Fruit fly (Drosophila melanogaster): ENCODE measurements around the gene CoRest.

The CoRest gene

DNA sequence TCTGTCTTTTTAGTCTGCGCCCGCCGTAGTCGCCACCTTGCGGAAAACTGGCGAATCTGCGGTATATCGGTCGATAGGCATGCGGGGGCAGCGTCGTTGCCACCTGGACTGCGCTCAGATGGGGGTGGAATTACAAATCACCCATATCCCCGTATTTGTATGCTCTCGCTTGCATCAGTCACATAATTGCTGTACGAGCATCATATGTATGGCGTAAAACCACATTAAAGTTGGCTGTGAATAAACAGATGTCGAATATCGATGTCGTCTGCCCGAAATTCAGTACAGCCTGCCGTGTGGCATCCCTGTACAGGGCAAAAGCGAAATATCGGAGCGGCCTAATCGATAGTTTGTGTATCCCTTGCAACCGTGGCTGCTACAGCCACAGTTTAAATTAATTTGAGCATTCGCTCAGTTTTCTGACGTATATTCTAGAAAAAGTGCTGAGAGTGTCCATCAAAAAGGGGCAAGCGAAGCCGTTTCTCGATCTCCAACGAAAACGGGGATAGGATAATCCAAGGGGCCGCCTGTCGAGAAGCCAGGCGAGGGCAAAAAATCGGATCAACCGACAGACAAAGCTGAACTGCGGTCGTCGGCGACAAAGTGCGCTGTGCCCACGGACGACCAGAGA lies at the start of gene CoRest, which contains the start of gene Idh3a:
CoRest (plus strand) TSS at position 177 of the 631 bp plus-strand sequence.
Idh3a (minus strand) TSS at position 58 of the 631 bp plus-strand sequence.
- no peak for TF ChIP-seq CG17801 (GFP tag; optimal IDR thresholded peaks at IDR 0.05; ENCODE audit: partially characterized antibody)

DNA sequence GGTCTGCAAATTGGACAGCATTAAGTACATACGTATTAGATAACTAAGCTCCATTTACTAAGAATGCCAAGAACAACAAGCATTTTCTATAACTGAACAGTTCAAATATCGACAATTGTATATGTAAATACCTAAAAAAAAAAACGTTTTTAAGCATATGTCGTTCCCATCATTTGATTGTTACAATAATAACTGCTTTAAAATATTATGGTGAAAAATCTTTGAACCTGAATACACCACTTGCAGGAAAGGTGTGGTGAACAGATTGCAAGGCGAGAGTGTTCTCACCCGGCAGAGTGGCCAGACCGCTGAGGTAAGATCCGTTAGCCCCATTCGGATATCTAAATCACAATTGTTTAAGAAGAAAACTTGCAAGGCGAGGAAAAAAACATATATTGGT lies 47.0 kb upstream of the CoRest start, which contains the start of gene narya:
narya (plus strand) TSS at position 301 of the 400 bp plus-strand sequence.
- no peak for TF ChIP-seq CG17801 (GFP tag; optimal IDR thresholded peaks at IDR 0.05; ENCODE audit: partially characterized antibody)

- TF ChIP-seq CG17801 (GFP tag; optimal IDR thresholded peaks at IDR 0.05; ENCODE audit: partially characterized antibody), result no peak
These were observed 42.6 kb upstream of the CoRest start, which contains the start of gene CG32533 for dm6 chrX:19479134-19479533. Gene CG32533 (minus strand): TSS chrX:19479411.

DNA sequence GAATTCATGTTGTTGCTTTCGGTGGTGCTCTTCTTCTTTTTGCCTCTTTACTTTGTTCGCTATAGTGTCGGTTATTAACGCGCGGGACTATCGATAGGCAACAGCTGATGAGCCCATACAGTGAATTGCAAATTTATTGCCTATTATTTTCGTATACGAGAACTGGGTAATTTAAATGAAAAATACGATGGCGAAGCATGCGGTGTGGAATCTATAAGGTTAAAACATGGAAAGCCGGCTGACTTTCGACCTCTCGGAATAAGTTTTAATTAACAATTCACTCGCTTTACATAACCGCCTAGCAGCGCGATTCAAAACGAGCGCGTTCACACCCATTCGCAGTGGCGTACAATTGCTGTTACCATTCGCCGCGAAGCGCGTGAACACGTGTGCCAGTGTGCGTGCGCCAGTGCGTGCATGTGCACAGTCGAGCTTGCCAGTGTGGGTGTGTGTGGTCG lies 41.8 kb upstream of the CoRest start, which contains the start of the genes Naa15-16 and mRpS14:
Naa15-16 (plus strand) TSS at position 116 of the 458 bp plus-strand sequence.
mRpS14 (minus strand) TSS at position 370 of the 458 bp plus-strand sequence.
- no peak for TF ChIP-seq CG17801 (GFP tag; optimal IDR thresholded peaks at IDR 0.05; ENCODE audit: partially characterized antibody)

dm6 chrX:19480544-19481127 lies 41.1 kb upstream of the CoRest start:
- no peak for TF ChIP-seq CG17801 (GFP tag; optimal IDR thresholded peaks at IDR 0.05; ENCODE audit: partially characterized antibody)

- TF ChIP-seq CG17801 (GFP tag; optimal IDR thresholded peaks at IDR 0.05; ENCODE audit: partially characterized antibody), result no peak
These were observed 36.7 kb upstream of the CoRest start for dm6 chrX:19485057-19485456.

- peak; percentile 0 for TF ChIP-seq CG17801 (GFP tag; optimal IDR thresholded peaks at IDR 0.05; ENCODE audit: partially characterized antibody)
These were observed 29.6 kb upstream of the CoRest start, which contains the start of the genes pcm and ND-18 for dm6 chrX:19491984-19492584. Gene pcm (minus strand): TSS chrX:19492011. Gene ND-18 (plus strand): TSS chrX:19492421.

DNA sequence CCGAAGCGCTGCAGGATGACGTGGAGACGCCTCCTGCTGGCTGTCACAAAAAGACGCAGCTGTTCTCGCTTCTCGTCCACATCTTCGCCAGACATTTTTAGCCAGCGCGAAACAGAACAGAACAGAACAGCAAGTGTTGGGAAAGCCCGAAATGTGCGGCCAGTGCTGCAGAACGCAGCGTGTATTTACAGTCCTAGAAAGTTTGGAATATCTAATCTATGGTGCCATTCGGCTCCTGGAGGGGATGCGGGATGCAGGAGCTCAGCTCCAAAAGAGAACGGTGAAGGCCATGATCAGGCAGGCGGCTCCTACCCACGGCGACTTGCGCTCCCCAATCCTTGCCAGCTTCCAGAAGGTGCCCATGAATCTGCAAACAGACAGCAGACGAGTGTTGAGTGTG lies 27.4 kb upstream of the CoRest start, which contains the start of gene CG12204:
CG12204 (minus strand) TSS at position 117 of the 400 bp plus-strand sequence.
- no peak for TF ChIP-seq CG17801 (GFP tag; optimal IDR thresholded peaks at IDR 0.05; ENCODE audit: partially characterized antibody)

dm6 chrX:19494830-19495610 lies 26.7 kb upstream of the CoRest start, which contains the start of the genes ksh, CG14200 and Pfrx:
Gene ksh (minus strand): TSS chrX:19494992.
Gene CG14200 (plus strand): TSS chrX:19495505.
Gene Pfrx (plus strand): TSS chrX:19495505.
- no peak for TF ChIP-seq CG17801 (GFP tag; optimal IDR thresholded peaks at IDR 0.05; ENCODE audit: partially characterized antibody)

- TF ChIP-seq CG17801 (GFP tag; optimal IDR thresholded peaks at IDR 0.05; ENCODE audit: partially characterized antibody), result no peak
These were observed 25.8 kb upstream of the CoRest start for dm6 chrX:19495611-19496583.

dm6 chrX:19496808-19497259 lies 24.9 kb upstream of the CoRest start:
- no peak for TF ChIP-seq CG17801 (GFP tag; optimal IDR thresholded peaks at IDR 0.05; ENCODE audit: partially characterized antibody)

dm6 chrX:19497782-19498440 lies 23.8 kb upstream of the CoRest start:
- peak; percentile 60 for TF ChIP-seq CG17801 (GFP tag; optimal IDR thresholded peaks at IDR 0.05; ENCODE audit: partially characterized antibody)
